Fruit fly (Drosophila melanogaster): Measurements from ENCODE around the gene Rbp1.

The Rbp1 gene

dm6 chr3R:10784058-10784499 is at the start of gene Rbp1, which contains the start of gene mRpL37 (continued):
- no peak for TF ChIP-seq ss (GFP tag; optimal IDR thresholded peaks at IDR 0.05)
- TF ChIP-seq CG11902 (GFP tag; optimal IDR thresholded peaks at IDR 0.05), result peak; percentile 68
- TF ChIP-seq pdm3 (GFP tag; optimal IDR thresholded peaks at IDR 0.05), result peak; percentile 70
- TF ChIP-seq fd59A (GFP tag; optimal IDR thresholded peaks at IDR 0.05), result peak; percentile 13
- no peak for TF ChIP-seq dsx (GFP tag; optimal IDR thresholded peaks at IDR 0.05; ENCODE audit: poor library complexity, severe bottlenecking)
- peak; percentile 52 for TF ChIP-seq CG6792 (GFP tag; optimal IDR thresholded peaks at IDR 0.05)
- no peak for TF ChIP-seq Hr38 (GFP tag; optimal IDR thresholded peaks at IDR 0.05)

DNA sequence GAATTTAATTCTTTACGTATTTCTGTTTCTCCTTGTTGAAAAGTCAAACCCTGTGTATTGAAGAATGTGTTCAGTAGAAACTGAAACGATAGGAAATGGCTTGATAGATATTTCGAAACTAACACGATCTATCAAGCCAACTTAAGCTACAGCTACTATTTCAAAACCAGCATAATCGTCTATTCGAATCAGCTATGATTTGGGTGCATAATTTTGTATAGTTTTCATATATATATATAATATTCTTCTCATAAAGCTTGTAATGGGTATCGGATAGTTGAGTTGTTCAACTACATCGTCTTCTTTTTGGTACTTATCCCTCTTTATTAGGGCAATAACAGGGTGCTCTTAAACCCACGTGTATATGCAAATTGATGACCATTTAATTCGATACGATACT is 48.3 kb upstream of the Rbp1 start, which contains the start of gene tomboy20:
Gene tomboy20, minus strand, starts transcription at position 101 of the 400 bp plus-strand sequence.
- TF ChIP-seq CG3919 (GFP tag; optimal IDR thresholded peaks at IDR 0.05), result no peak
- TF ChIP-seq vri (GFP tag; optimal IDR thresholded peaks at IDR 0.05), result no peak
- no peak for TF ChIP-seq topi (GFP tag; optimal IDR thresholded peaks at IDR 0.05)
- TF ChIP-seq dac (GFP tag; optimal IDR thresholded peaks at IDR 0.05), result no peak
- no peak for TF ChIP-seq CG3032 (tag; optimal IDR thresholded peaks at IDR 0.05)
- no peak for TF ChIP-seq Hr39 (GFP tag; optimal IDR thresholded peaks at IDR 0.05)
- no peak for TF ChIP-seq CG6808 (GFP tag; optimal IDR thresholded peaks at IDR 0.05)
- TF ChIP-seq CG10631 (GFP tag; optimal IDR thresholded peaks at IDR 0.05), result no peak
- TF ChIP-seq CG16779 (tag; optimal IDR thresholded peaks at IDR 0.05), result no peak
- TF ChIP-seq CG1621 (tag; optimal IDR thresholded peaks at IDR 0.05), result no peak

- TF ChIP-seq Hr39 (GFP tag; optimal IDR thresholded peaks at IDR 0.05) (peak; percentile 10), CG34406 (GFP tag; optimal IDR thresholded peaks at IDR 0.05) (no peak), CG3032 (tag; optimal IDR thresholded peaks at IDR 0.05) (no peak), svp (GFP tag) (peak; percentile 42), dsx (GFP tag; optimal IDR thresholded peaks at IDR 0.05; ENCODE audit: poor library complexity, severe bottlenecking) (no peak), Eip78C (GFP tag) (no peak), eg (GFP tag; IDR thresholded peaks at IDR 0.05) (no peak), CG32006 (GFP tag; optimal IDR thresholded peaks at IDR 0.05) (peak; percentile 9)
These were observed 36.5 kb upstream of the Rbp1 start for dm6 chr3R:10747650-10748049.

- TF ChIP-seq CG3032 (tag; optimal IDR thresholded peaks at IDR 0.05), result no peak
- no peak for TF ChIP-seq CG10631 (GFP tag; optimal IDR thresholded peaks at IDR 0.05)
- no peak for TF ChIP-seq CG34406 (GFP tag; optimal IDR thresholded peaks at IDR 0.05)
- TF ChIP-seq Sox102F (GFP tag; optimal IDR thresholded peaks at IDR 0.05), result no peak
- TF ChIP-seq eg (GFP tag; IDR thresholded peaks at IDR 0.05), result no peak
These were observed 33.1 kb upstream of the Rbp1 start, which contains the start of gene TkR86C for dm6 chr3R:10751061-10751460. TkR86C (minus strand) TSS chr3R:10751228.

DNA sequence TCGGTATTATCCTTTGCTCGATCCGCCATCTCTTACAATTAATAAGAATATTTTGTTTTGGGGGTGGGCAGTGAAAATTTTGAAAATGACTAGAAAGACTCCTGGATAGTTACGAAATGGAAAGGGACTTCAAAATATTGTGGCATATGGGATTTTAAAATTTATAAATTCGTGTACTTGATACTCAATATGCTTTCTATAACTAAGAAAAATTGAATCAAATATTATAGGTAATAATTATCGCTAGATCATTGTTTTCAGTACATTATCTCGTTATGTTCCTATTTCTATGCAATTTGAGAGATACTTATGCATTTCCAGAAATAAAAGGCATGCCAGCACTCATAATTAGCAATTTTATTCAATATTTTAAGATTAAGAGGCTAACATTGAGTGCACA is 28.6 kb upstream of the Rbp1 start, which contains the start of gene CG14691:
Gene CG14691, minus strand, starts transcription at position 101 of the 400 bp plus-strand sequence.
- TF ChIP-seq Eip78C (GFP tag) (no peak), eg (GFP tag; IDR thresholded peaks at IDR 0.05) (no peak), CG3032 (tag; optimal IDR thresholded peaks at IDR 0.05) (no peak), pdm3 (GFP tag; optimal IDR thresholded peaks at IDR 0.05) (no peak), Eip75B (GFP tag; optimal IDR thresholded peaks at IDR 0.05) (no peak), Eip93F (GFP tag; optimal IDR thresholded peaks at IDR 0.05) (no peak), CG32006 (GFP tag; optimal IDR thresholded peaks at IDR 0.05) (no peak), topi (GFP tag; optimal IDR thresholded peaks at IDR 0.05) (no peak), salr (GFP tag; optimal IDR thresholded peaks at IDR 0.05) (no peak), achi (GFP tag; optimal IDR thresholded peaks at IDR 0.05) (no peak)

- no peak for TF ChIP-seq CG1621 (tag; optimal IDR thresholded peaks at IDR 0.05)
- no peak for TF ChIP-seq salr (GFP tag; optimal IDR thresholded peaks at IDR 0.05)
- no peak for TF ChIP-seq CG7368 (GFP tag; optimal IDR thresholded peaks at IDR 0.05)
- no peak for TF ChIP-seq net (GFP tag; optimal IDR thresholded peaks at IDR 0.05)
- no peak for TF ChIP-seq CG3032 (tag; optimal IDR thresholded peaks at IDR 0.05)
- no peak for TF ChIP-seq Met (GFP tag; optimal IDR thresholded peaks at IDR 0.05)
- TF ChIP-seq CG4318 (GFP tag; optimal IDR thresholded peaks at IDR 0.05), result no peak
- TF ChIP-seq pdm3 (GFP tag; optimal IDR thresholded peaks at IDR 0.05), result no peak
- no peak for TF ChIP-seq eg (GFP tag; IDR thresholded peaks at IDR 0.05)
- no peak for TF ChIP-seq CG8632 (GFP tag; optimal IDR thresholded peaks at IDR 0.05)
- TF ChIP-seq topi (GFP tag; optimal IDR thresholded peaks at IDR 0.05), result no peak
- TF ChIP-seq Smox (GFP tag; optimal IDR thresholded peaks at IDR 0.05), result no peak
- TF ChIP-seq dsx (GFP tag; optimal IDR thresholded peaks at IDR 0.05; ENCODE audit: poor library complexity, severe bottlenecking), result no peak
- no peak for TF ChIP-seq Ets21C (GFP tag; optimal IDR thresholded peaks at IDR 0.05)
- no peak for TF ChIP-seq Sox14 (GFP tag; optimal IDR thresholded peaks at IDR 0.05)
- TF ChIP-seq fd85E (GFP tag; optimal IDR thresholded peaks at IDR 0.05), result no peak
- TF ChIP-seq CG11902 (GFP tag; optimal IDR thresholded peaks at IDR 0.05), result no peak
- TF ChIP-seq Eip93F (GFP tag; optimal IDR thresholded peaks at IDR 0.05), result no peak
- TF ChIP-seq Eip75B (GFP tag; optimal IDR thresholded peaks at IDR 0.05), result no peak
- no peak for TF ChIP-seq vri (GFP tag; optimal IDR thresholded peaks at IDR 0.05)
These were observed 24.8 kb upstream of the Rbp1 start, which contains the start of gene CG31272 for dm6 chr3R:10759348-10759847. CG31272 (minus strand) TSS chr3R:10759398.

All from whole organism, prepupa.